Fruit fly (Drosophila melanogaster) whole organism: Measurements from ENCODE around the gene Nthl1.

Experiments used
- CG8478 ChIP-seq: fragments of >200 bp; optimal IDR thresholded peaks from 2 replicates; lab custom pipeline; 2018; ENCODE audit warnings: inconsistent platforms
- Dll ChIP-seq: fragments of >200 bp; optimal IDR thresholded peaks from 2 replicates; lab custom pipeline; 2017
- EcR ChIP-seq, 2 experiments: fragments of >200 bp; optimal IDR thresholded peaks; 2 replicates each; lab custom pipeline; 2017; ENCODE audit warnings: missing biosample characterization in 2 of 2, missing genetic modification characterization in 2 of 2, missing genetic modification reagents in 2 of 2
- pan ChIP-seq: fragments of >200 bp; optimal IDR thresholded peaks from 2 replicates; lab custom pipeline; 2017
- psq ChIP-seq: fragments of >200 bp; optimal IDR thresholded peaks from 2 replicates; lab custom pipeline; 2017
- usp ChIP-seq: fragments of >200 bp; optimal IDR thresholded peaks from 2 replicates; lab custom pipeline; 2017; ENCODE audit warnings: missing biosample characterization, missing genetic modification characterization, mixed read lengths

Gene Nthl1

dm6 chr2L:20951320-20951719 is 23.7 kb upstream of the Nthl1 start:
- no peak for TF ChIP-seq EcR (GFP tag; optimal IDR thresholded peaks at IDR 0.05; lab: Kevin White, UChicago)
- TF ChIP-seq CG8478, result no peak
- no peak for TF ChIP-seq usp (GFP tag; lab: Kevin White, UChicago)
- TF ChIP-seq pan (lab: Kevin White, UChicago), result no peak

DNA sequence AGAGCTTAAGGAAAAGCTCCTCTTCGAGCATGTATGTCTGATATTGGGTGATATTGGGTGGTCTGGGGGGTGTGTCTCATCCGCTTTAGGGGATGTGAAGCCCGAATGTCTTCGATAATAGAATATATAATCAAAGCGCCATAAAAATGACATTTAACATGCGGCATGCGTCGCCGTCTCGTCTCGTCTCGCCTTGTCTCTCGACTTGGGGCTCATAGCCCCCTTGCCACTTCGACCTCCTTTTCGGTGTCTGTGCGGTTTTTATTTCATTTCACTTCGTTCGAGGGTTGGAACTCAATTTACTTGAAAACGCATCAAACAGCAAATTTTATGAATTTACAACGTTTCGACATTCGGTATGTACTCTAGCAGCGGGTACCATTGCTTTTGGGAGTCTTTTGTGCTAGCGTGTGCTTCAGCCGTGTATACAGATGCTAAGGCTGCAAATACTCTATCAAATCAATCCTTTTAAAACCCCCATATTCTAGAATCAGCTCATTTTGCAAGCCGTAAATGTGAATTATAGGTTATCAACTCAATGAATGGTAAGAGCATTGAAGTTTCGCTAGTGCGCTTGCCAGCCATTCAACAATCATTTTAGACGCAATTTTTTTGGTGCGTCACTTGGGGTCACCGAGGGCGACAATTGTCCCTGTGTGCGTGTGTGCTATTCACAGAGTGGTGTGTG is 22.9 kb upstream of the Nthl1 start:
- TF ChIP-seq Dll (lab: Kevin White, UChicago), result no peak
- no peak for TF ChIP-seq EcR (GFP tag; optimal IDR thresholded peaks at IDR 0.05; lab: Kevin White, UChicago)
- no peak for TF ChIP-seq pan (lab: Kevin White, UChicago)
- TF ChIP-seq psq (lab: Kevin White, UChicago), result no peak
- TF ChIP-seq usp (GFP tag; lab: Kevin White, UChicago), result no peak
- no peak for TF ChIP-seq CG8478

DNA sequence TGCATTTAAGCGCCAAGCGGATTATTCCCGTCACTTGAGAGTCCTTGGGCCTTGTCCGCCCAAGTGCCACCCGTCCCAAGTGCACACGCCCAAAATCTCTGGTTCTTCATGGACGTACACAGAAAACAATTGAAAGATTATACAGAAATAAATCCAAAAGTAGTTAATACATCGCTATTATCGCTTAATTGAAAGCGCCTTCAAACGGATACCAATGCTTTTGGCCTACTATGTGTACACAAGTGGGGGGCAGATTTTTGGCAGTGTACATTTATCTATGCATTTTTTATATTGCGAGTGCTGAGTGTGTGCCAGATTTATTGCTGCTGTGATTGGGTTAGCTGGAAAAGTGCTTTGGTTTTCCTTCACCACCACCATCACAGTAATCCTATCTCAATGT is 21.0 kb upstream of the Nthl1 start:
- no peak for TF ChIP-seq usp (GFP tag; lab: Kevin White, UChicago)
- no peak for TF ChIP-seq CG8478
- TF ChIP-seq EcR (GFP tag; optimal IDR thresholded peaks at IDR 0.05; lab: Kevin White, UChicago), result no peak
- TF ChIP-seq psq (lab: Kevin White, UChicago), result no peak
- no peak for TF ChIP-seq pan (lab: Kevin White, UChicago)
- no peak for TF ChIP-seq Dll (lab: Kevin White, UChicago)

- TF ChIP-seq Dll (lab: Kevin White, UChicago) (no peak), psq (lab: Kevin White, UChicago) (no peak), pan (lab: Kevin White, UChicago) (no peak), CG8478 (no peak), EcR (GFP tag; optimal IDR thresholded peaks at IDR 0.05; lab: Kevin White, UChicago) (no peak), usp (GFP tag; lab: Kevin White, UChicago) (no peak)
Observed at dm6 chr2L:20944886-20945558, 17.4 kb upstream of the Nthl1 start.

dm6 chr2L:20944342-20944741 is 16.7 kb upstream of the Nthl1 start:
- TF ChIP-seq pan (lab: Kevin White, UChicago) (no peak), CG8478 (no peak), usp (GFP tag; lab: Kevin White, UChicago) (no peak), Dll (lab: Kevin White, UChicago) (no peak), EcR (GFP tag; optimal IDR thresholded peaks at IDR 0.05; lab: Kevin White, UChicago) (no peak), psq (lab: Kevin White, UChicago) (no peak)

dm6 chr2L:20943148-20943547 is 15.5 kb upstream of the Nthl1 start:
- TF ChIP-seq Dll (lab: Kevin White, UChicago), result no peak
- TF ChIP-seq EcR (GFP tag; optimal IDR thresholded peaks at IDR 0.05; lab: Kevin White, UChicago), result no peak
- no peak for TF ChIP-seq pan (lab: Kevin White, UChicago)
- TF ChIP-seq usp (GFP tag; lab: Kevin White, UChicago), result no peak
- TF ChIP-seq CG8478, result no peak
- TF ChIP-seq psq (lab: Kevin White, UChicago), result no peak

dm6 chr2L:20942206-20942863 is 14.7 kb upstream of the Nthl1 start:
- no peak for TF ChIP-seq CG8478

- TF ChIP-seq psq (lab: Kevin White, UChicago) (no peak), pan (lab: Kevin White, UChicago) (no peak), CG8478 (no peak), Dll (lab: Kevin White, UChicago) (no peak)
Observed at dm6 chr2L:20940738-20941137, 13.1 kb upstream of the Nthl1 start.

DNA sequence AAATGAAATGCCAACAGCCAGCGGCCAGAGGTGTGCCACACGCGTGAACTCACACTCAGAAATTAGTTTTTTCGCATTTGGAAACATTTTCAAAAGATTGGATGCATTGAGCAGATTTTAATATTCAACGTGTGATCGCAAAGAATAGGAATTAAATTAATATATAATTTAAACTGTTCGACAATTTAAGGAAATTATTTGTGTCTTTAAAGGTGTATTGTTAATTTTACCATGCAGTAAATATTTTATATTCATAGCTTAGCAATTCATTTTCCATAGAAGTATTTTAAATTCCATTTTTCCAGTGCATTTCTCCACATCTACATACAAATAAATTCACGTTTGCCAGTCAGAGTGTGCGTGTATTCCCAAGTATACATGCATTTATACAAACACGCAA is 12.0 kb upstream of the Nthl1 start:
- no peak for TF ChIP-seq psq (lab: Kevin White, UChicago)
- no peak for TF ChIP-seq EcR (GFP tag; optimal IDR thresholded peaks at IDR 0.05; lab: Kevin White, UChicago)
- TF ChIP-seq pan (lab: Kevin White, UChicago), result no peak
- no peak for TF ChIP-seq Dll (lab: Kevin White, UChicago)
- no peak for TF ChIP-seq CG8478

dm6 chr2L:20937395-20937794 is 9.7 kb upstream of the Nthl1 start:
- no peak for TF ChIP-seq usp (GFP tag; lab: Kevin White, UChicago)
- no peak for TF ChIP-seq EcR (GFP tag; optimal IDR thresholded peaks at IDR 0.05; lab: Kevin White, UChicago)
- no peak for TF ChIP-seq pan (lab: Kevin White, UChicago)
- no peak for TF ChIP-seq Dll (lab: Kevin White, UChicago)
- TF ChIP-seq CG8478, result no peak
- no peak for TF ChIP-seq psq (lab: Kevin White, UChicago)

dm6 chr2L:20936420-20936819 is 8.8 kb upstream of the Nthl1 start:
- TF ChIP-seq CG8478, result no peak
- TF ChIP-seq usp (GFP tag; lab: Kevin White, UChicago), result no peak
- TF ChIP-seq pan (lab: Kevin White, UChicago), result no peak
- TF ChIP-seq EcR (GFP tag; optimal IDR thresholded peaks at IDR 0.05; lab: Kevin White, UChicago), result no peak
- TF ChIP-seq psq (lab: Kevin White, UChicago), result no peak
- no peak for TF ChIP-seq Dll (lab: Kevin White, UChicago)

DNA sequence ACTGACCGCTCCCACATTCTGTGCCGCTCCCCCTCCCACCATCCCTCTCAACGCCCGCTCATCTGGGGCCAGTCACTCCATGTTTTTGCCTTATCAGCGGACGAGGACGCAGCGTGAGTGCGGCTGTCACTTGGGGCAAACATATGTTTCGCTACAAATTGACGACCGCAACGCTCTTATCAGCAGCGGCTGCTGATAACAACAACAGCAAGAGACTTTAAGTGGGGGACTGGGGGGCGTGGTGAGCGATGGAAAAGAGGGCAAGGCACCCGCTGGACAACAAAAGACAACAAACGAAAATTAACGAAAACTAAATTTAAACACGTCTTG is 8.4 kb upstream of the Nthl1 start:
- TF ChIP-seq EcR (GFP tag; optimal IDR thresholded peaks at IDR 0.05; lab: Kevin White, UChicago) (peak; percentile 58 to 79), pan (lab: Kevin White, UChicago) (no peak)
